Worm (Caenorhabditis elegans): ENCODE results near the gene F16B4.7.

DNA sequence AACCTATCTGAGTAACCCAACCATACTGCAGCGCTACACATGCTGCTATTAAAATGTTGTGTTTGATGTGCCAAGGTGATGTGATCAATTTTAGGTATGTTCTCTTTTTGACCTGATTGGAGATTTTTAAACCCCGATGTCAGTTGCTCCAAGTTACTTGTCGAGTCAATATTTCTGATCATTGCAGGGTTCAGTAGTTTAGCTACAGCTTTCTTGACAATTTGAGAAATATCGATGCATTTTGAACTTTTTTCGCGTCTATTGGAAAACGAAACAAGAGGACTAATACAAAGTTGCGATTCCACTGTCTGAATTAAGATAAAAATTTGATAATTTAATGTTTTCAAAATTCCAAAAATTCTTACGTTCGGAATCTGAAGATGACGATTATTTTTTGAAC lies 37.9 kb downstream of the F16B4.7 start:
- TF ChIP-seq dao-5 (tag; optimal IDR thresholded peaks at IDR 0.05) = no peak
- TF ChIP-seq him-1 (tag; optimal IDR thresholded peaks at IDR 0.05) = no peak
- TF ChIP-seq W03F9.2 (tag; optimal IDR thresholded peaks at IDR 0.05) = no peak
